Worm (Caenorhabditis elegans) whole organism, L1 larva: Measurements from ENCODE around the gene sre-21.

ENCODE experiments used
- jun-1 ChIP-seq: fragments of 150-350 bp; optimal IDR thresholded peaks from 2 replicates; lab custom pipeline; 2014; ENCODE audit warnings: missing biosample characterization, missing genetic modification reagents, missing genetic modification characterization
- lsy-2 ChIP-seq, 2 experiments: fragments of 150-350 bp; optimal IDR thresholded peaks; 2 replicates each; lab custom pipeline; 2014; ENCODE audit warnings: missing biosample characterization in 2 of 2, missing genetic modification characterization in 2 of 2
- nhr-85 ChIP-seq: sonication (generic microtip); peaks from one replicate; lab custom pipeline; 2016; ENCODE audit warnings: missing genetic modification characterization, inconsistent platforms, missing compliant biosample characterization
- xbp-1 ChIP-seq: sonication (generic microtip); optimal IDR thresholded peaks from 2 replicates; lab custom pipeline; 2016; ENCODE audit warnings: missing genetic modification characterization, missing compliant biosample characterization

DNA sequence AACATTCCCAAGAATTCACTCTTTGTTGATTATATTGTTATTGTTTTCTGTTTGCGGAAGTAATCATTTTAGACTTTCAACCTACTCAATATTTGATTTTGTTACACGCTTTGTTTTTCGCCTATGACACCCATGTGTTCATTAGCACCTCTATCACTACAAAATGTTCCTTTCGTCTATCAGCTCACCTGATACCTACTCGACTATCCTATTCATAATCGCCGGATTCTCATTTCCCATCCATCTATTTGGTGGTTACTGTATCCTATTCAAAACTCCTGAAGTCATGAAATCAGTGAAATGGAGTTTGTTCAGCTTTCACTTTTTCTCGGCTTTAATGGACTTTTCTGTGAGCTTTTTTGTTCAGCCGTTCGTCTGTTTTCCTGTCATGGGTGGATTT, 32.3 kb upstream of the sre-21 start, which contains the start of gene srh-291:
- no peak for TF ChIP-seq xbp-1
- no peak for TF ChIP-seq jun-1 (tag; lab: Kevin White, UChicago)
- TF ChIP-seq nhr-85 (tag; lab: Kevin White, UChicago): no peak
- TF ChIP-seq lsy-2 (tag; optimal IDR thresholded peaks at IDR 0.05; lab: Kevin White, UChicago): no peak
